Worm (Caenorhabditis elegans) whole organism, L2 larva: ENCODE results near the gene unc-82.
A peak's percentile ranks its signal among the peaks of the same experiment; 100 is the strongest.

Experiments used
- F13H6.1 ChIP-seq: sonication (generic microtip); optimal IDR thresholded peaks from 2 replicates; lab custom pipeline; 2016; ENCODE audit warnings: missing genetic modification characterization, missing compliant biosample characterization
- dmd-4 ChIP-seq: sonication (generic microtip); optimal IDR thresholded peaks from 2 replicates; lab custom pipeline; 2017; ENCODE audit warnings: missing biosample characterization, missing genetic modification characterization
- fos-1 ChIP-seq: fragments of 150-350 bp; optimal IDR thresholded peaks from 2 replicates; lab custom pipeline; 2014; ENCODE audit warnings: missing biosample characterization, missing genetic modification characterization
- lin-39 ChIP-seq: fragments of 150-350 bp; optimal IDR thresholded peaks from 2 replicates; lab custom pipeline; 2014; ENCODE audit warnings: missing biosample characterization, missing genetic modification reagents, missing genetic modification characterization
- nhr-10 ChIP-seq: sonication (generic microtip); optimal IDR thresholded peaks from 2 replicates; lab custom pipeline; 2017; ENCODE audit warnings: missing biosample characterization, missing genetic modification characterization
- nhr-12 ChIP-seq: fragments of 150-350 bp; optimal IDR thresholded peaks from 2 replicates; lab custom pipeline; 2014; ENCODE audit warnings: missing biosample characterization, missing genetic modification characterization
- nhr-25 ChIP-seq: fragments of 150-350 bp; sonication (generic microtip); optimal IDR thresholded peaks from 3 replicates; lab custom pipeline; 2014; ENCODE audit warnings: missing biosample characterization, missing genetic modification characterization
- snpc-4 ChIP-seq: fragments of 150-350 bp; optimal IDR thresholded peaks from 2 replicates; lab custom pipeline; 2014; ENCODE audit warnings: missing biosample characterization, missing genetic modification characterization
- zag-1 ChIP-seq: fragments of 150-350 bp; optimal IDR thresholded peaks from 2 replicates; lab custom pipeline; 2014; ENCODE audit warnings: missing biosample characterization, missing genetic modification characterization

DNA sequence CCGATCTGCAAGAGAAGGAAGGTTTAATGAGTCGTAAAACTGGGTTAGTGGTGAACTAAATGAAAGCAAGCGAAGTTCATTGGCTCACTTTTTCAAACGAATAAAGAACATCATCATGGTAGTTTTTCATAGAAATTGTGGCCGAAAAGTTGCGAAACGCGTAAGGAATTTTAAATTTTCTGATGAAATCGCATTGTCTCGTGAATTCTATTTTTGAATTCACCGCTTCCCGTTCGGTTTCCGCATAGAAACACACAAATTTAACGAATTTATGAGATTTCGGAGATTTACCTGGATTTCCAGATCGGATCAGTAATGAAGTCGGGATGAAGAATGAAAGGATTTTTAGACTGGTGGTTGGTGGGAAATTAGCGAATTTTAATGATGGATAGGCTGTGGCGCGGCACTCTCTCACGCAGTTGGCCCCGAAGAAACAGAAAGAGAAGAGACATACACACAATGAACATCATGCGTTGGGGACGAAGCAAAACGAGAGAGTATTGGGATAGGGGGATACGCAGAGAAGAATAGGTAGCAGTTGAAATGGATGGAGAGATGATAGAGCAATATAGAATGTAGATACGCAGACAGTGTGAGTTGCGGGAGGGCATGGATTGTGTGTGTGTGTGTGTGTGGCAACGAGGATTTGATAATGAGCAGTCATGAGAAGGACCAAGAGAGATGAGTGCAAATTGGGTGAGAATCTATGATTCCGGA is 37.3 kb upstream of the unc-82 start:
- TF ChIP-seq nhr-12 (tag; lab: Kevin White, UChicago) (no peak), nhr-10 (tag; lab: Kevin White, UChicago) (no peak), F13H6.1 (tag; lab: Kevin White, UChicago) (peak; percentile 82), nhr-25 (peak; percentile 10), zag-1 (peak; percentile 43), snpc-4 (tag; lab: Kevin White, UChicago) (peak; percentile 34), lin-39 (tag; lab: Kevin White, UChicago) (peak; percentile 77), fos-1 (tag; lab: Kevin White, UChicago) (peak; percentile 51), dmd-4 (tag; lab: Kevin White, UChicago) (no peak)
